Worm (Caenorhabditis elegans) whole organism, L1 larva: ENCODE measurements around the gene ttr-8.

Experiments used
- ama-1 ChIP-seq: fragments of 150-350 bp; optimal IDR thresholded peaks from 2 replicates; lab custom pipeline; 2014
- blmp-1 ChIP-seq: fragments of 150-350 bp; optimal IDR thresholded peaks from 2 replicates; lab custom pipeline; 2014; ENCODE audit warnings: missing biosample characterization, missing genetic modification characterization
- ceh-63 ChIP-seq: fragments of 200-800 bp; sonication (Bioruptor generic); optimal IDR thresholded peaks from 2 replicates; lab custom pipeline; 2018; ENCODE audit warnings: mild to moderate bottlenecking, missing genetic modification characterization, missing compliant biosample characterization
- ceh-8 ChIP-seq: fragments of 200-800 bp; sonication (Bioruptor generic); optimal IDR thresholded peaks from 2 replicates; lab custom pipeline; 2018; ENCODE audit warnings: mild to moderate bottlenecking, missing genetic modification characterization, moderate library complexity, missing compliant biosample characterization
- dsc-1 ChIP-seq: sonication (generic microtip); optimal IDR thresholded peaks from 2 replicates; lab custom pipeline; 2016; ENCODE audit warnings: mild to moderate bottlenecking, missing genetic modification characterization, missing compliant biosample characterization
- efl-3 ChIP-seq: fragments of 200-800 bp; sonication (Bioruptor generic); optimal IDR thresholded peaks from 2 replicates; lab custom pipeline; 2018; ENCODE audit warnings: mild to moderate bottlenecking, missing genetic modification characterization, missing compliant biosample characterization
- egl-27 ChIP-seq, 2 experiments: fragments of 150-350 bp in 1 of 2; sonication (generic microtip); optimal IDR thresholded peaks; 3 replicates each; lab custom pipeline; 2017 to 2018; ENCODE audit warnings: missing biosample characterization in 2 of 2, missing genetic modification characterization in 2 of 2, missing genetic modification reagents in 2 of 2
- ets-5 ChIP-seq: fragments of 200-800 bp; sonication (Bioruptor generic); IDR thresholded peaks from 2 replicates; pipeline ENCODE4 v1.3.6; 2022; ENCODE audit warnings: missing genetic modification characterization, missing compliant biosample characterization
- fkh-10 ChIP-seq: sonication (generic microtip); optimal IDR thresholded peaks from 2 replicates; lab custom pipeline; 2017; ENCODE audit warnings: missing biosample characterization, missing genetic modification reagents, missing genetic modification characterization
- fkh-4 ChIP-seq: sonication (generic microtip); optimal IDR thresholded peaks from 2 replicates; lab custom pipeline; 2016; ENCODE audit warnings: missing compliant biosample characterization, missing genetic modification characterization, borderline replicate concordance
- fkh-8 ChIP-seq: sonication (generic microtip); optimal IDR thresholded peaks from 2 replicates; lab custom pipeline; 2016; ENCODE audit warnings: mild to moderate bottlenecking, missing genetic modification characterization, missing compliant biosample characterization
- grh-1 ChIP-seq: fragments of 200-800 bp; sonication (Bioruptor generic); IDR thresholded peaks from 2 replicates; pipeline ENCODE4 v1.3.6; 2022; ENCODE audit warnings: missing genetic modification reagents, missing genetic modification characterization, missing compliant biosample characterization
- hlh-17 ChIP-seq: fragments of 200-800 bp; sonication (Bioruptor generic); optimal IDR thresholded peaks from 2 replicates; lab custom pipeline; 2018; ENCODE audit warnings: missing genetic modification characterization, mild to moderate bottlenecking, missing compliant biosample characterization, moderate library complexity, borderline replicate concordance
- hlh-4 ChIP-seq: sonication (generic microtip); optimal IDR thresholded peaks from 2 replicates; lab custom pipeline; 2016; ENCODE audit warnings: mild to moderate bottlenecking, missing genetic modification characterization, missing compliant biosample characterization
- isw-1 ChIP-seq: fragments of 200-800 bp; sonication (Bioruptor generic); IDR thresholded peaks from 2 replicates; pipeline ENCODE4 v1.3.6; 2022; ENCODE audit warnings: missing genetic modification characterization, missing compliant biosample characterization
- lin-14 ChIP-seq: fragments of 200-800 bp; sonication (Bioruptor generic); optimal IDR thresholded peaks from 2 replicates; lab custom pipeline; 2018; ENCODE audit warnings: mild to moderate bottlenecking, missing genetic modification characterization, moderate library complexity, missing compliant biosample characterization
- lin-15B ChIP-seq: fragments of 150-350 bp; sonication (generic microtip); optimal IDR thresholded peaks from 3 replicates; lab custom pipeline; 2014; ENCODE audit warnings: missing biosample characterization, missing genetic modification characterization
- lin-35 ChIP-seq, 2 experiments: fragments of 150-350 bp; optimal IDR thresholded peaks; 2 replicates each; lab custom pipeline; 2014; ENCODE audit warnings: missing biosample characterization in 2 of 2, missing genetic modification characterization in 2 of 2, missing genetic modification reagents in 2 of 2
- lin-39 ChIP-seq: fragments of 150-350 bp; optimal IDR thresholded peaks from 2 replicates; lab custom pipeline; 2014; ENCODE audit warnings: missing biosample characterization, missing genetic modification reagents, missing genetic modification characterization
- lir-3 ChIP-seq: sonication (generic microtip); optimal IDR thresholded peaks from 2 replicates; lab custom pipeline; 2016; ENCODE audit warnings: mild to moderate bottlenecking, missing genetic modification characterization, moderate library complexity, missing compliant biosample characterization; ENCODE audit not compliant: poor library complexity
- lsy-2 ChIP-seq, 2 experiments: fragments of 150-350 bp; optimal IDR thresholded peaks; 2 replicates each; lab custom pipeline; 2014; ENCODE audit warnings: missing biosample characterization in 2 of 2, missing genetic modification characterization in 2 of 2
- mab-9 ChIP-seq: fragments of 200-800 bp; sonication (Bioruptor generic); IDR thresholded peaks from 2 replicates; pipeline ENCODE4 v1.3.6; 2022; ENCODE audit warnings: missing genetic modification reagents, missing genetic modification characterization, missing compliant biosample characterization
- mdl-1 ChIP-seq, 2 experiments: fragments of 150-350 bp; optimal IDR thresholded peaks; 2 replicates each; lab custom pipeline; 2014 to 2017; ENCODE audit warnings: missing biosample characterization in 2 of 2, missing genetic modification characterization in 2 of 2, inconsistent platforms in 1 of 2
- mef-2 ChIP-seq: fragments of 150-350 bp; optimal IDR thresholded peaks from 2 replicates; lab custom pipeline; 2014; ENCODE audit warnings: missing biosample characterization, missing genetic modification characterization
- mep-1 ChIP-seq: fragments of 150-350 bp; optimal IDR thresholded peaks from 2 replicates; lab custom pipeline; 2014; ENCODE audit warnings: missing biosample characterization, missing genetic modification characterization
- nhr-20 ChIP-seq: sonication (generic microtip); optimal IDR thresholded peaks from 2 replicates; lab custom pipeline; 2016; ENCODE audit warnings: mild to moderate bottlenecking, missing genetic modification characterization, missing compliant biosample characterization
- nhr-71 ChIP-seq: sonication (generic microtip); optimal IDR thresholded peaks from 2 replicates; lab custom pipeline; 2016; ENCODE audit warnings: mild to moderate bottlenecking, missing genetic modification characterization, moderate library complexity, missing compliant biosample characterization
- nhr-85 ChIP-seq: sonication (generic microtip); peaks from one replicate; lab custom pipeline; 2016; ENCODE audit warnings: missing genetic modification characterization, inconsistent platforms, missing compliant biosample characterization
- nhr-90 ChIP-seq: sonication (generic microtip); optimal IDR thresholded peaks from 2 replicates; lab custom pipeline; 2016; ENCODE audit warnings: mild to moderate bottlenecking, missing genetic modification characterization, missing compliant biosample characterization; ENCODE audit not compliant: poor library complexity
- pag-3 ChIP-seq: sonication (generic microtip); optimal IDR thresholded peaks from 2 replicates; lab custom pipeline; 2017; ENCODE audit warnings: missing genetic modification characterization, mild to moderate bottlenecking, missing compliant biosample characterization, antibody characterized with exemption, borderline replicate concordance; ENCODE audit not compliant: insufficient read depth
- pax-3 ChIP-seq: fragments of 200-800 bp; sonication (Bioruptor generic); optimal IDR thresholded peaks from 2 replicates; lab custom pipeline; 2018; ENCODE audit warnings: mild to moderate bottlenecking, missing genetic modification characterization, moderate library complexity, missing compliant biosample characterization
- rnt-1 ChIP-seq: sonication (generic microtip); optimal IDR thresholded peaks from 2 replicates; lab custom pipeline; 2016; ENCODE audit warnings: mild to moderate bottlenecking, missing genetic modification characterization, moderate library complexity, missing compliant biosample characterization
- snpc-4 ChIP-seq: fragments of 150-350 bp; optimal IDR thresholded peaks from 2 replicates; lab custom pipeline; 2014; ENCODE audit warnings: missing biosample characterization, missing genetic modification characterization
- sptf-1 ChIP-seq: fragments of 150-350 bp; optimal IDR thresholded peaks from 2 replicates; lab custom pipeline; 2014; ENCODE audit warnings: missing biosample characterization, missing genetic modification characterization
- sup-37 ChIP-seq: fragments of 200-800 bp; sonication (Bioruptor generic); optimal IDR thresholded peaks from 2 replicates; lab custom pipeline; 2018; ENCODE audit warnings: mild to moderate bottlenecking, missing genetic modification characterization, missing compliant biosample characterization
- unc-130 ChIP-seq: fragments of 150-350 bp; optimal IDR thresholded peaks from 2 replicates; lab custom pipeline; 2017; ENCODE audit warnings: missing biosample characterization, missing genetic modification characterization, inconsistent platforms
- unc-62 ChIP-seq: fragments of 150-350 bp; optimal IDR thresholded peaks from 2 replicates; lab custom pipeline; 2014; ENCODE audit warnings: missing biosample characterization, missing genetic modification reagents, missing genetic modification characterization
- vab-15 ChIP-seq: sonication (generic microtip); optimal IDR thresholded peaks from 2 replicates; lab custom pipeline; 2017; ENCODE audit warnings: missing genotype, mild to moderate bottlenecking, missing genetic modification characterization, missing compliant biosample characterization
- zag-1 ChIP-seq: fragments of 150-350 bp; optimal IDR thresholded peaks from 2 replicates; lab custom pipeline; 2014; ENCODE audit warnings: missing biosample characterization, missing genetic modification characterization

ttr-8 gene

ce11 chrIII:7554697-7555145 lies 10.4 kb downstream of the ttr-8 start (continued):
- no peak for TF ChIP-seq fkh-4 (tag; lab: Kevin White, UChicago)
- TF ChIP-seq pax-3 (tag; lab: Kevin White, UChicago) = no peak
- TF ChIP-seq lin-35 (GFP tag; optimal IDR thresholded peaks at IDR 0.05; lab: Kevin White, UChicago) = no peak
- no peak for TF ChIP-seq sup-37
- TF ChIP-seq unc-130 (tag; lab: Kevin White, UChicago) = no peak
- no peak for TF ChIP-seq ceh-63 (GFP tag; lab: Kevin White, UChicago)
- TF ChIP-seq mab-9 (GFP tag; lab: Robert Waterston, UW) = no peak
- TF ChIP-seq fkh-10 (GFP tag; lab: Kevin White, UChicago) = no peak
- no peak for TF ChIP-seq sptf-1 (tag; lab: Kevin White, UChicago)
- peak; percentile 56 for TF ChIP-seq nhr-71 (tag; lab: Kevin White, UChicago)
- no peak for TF ChIP-seq grh-1
- TF ChIP-seq hlh-4 = no peak
- TF ChIP-seq mdl-1 (tag; optimal IDR thresholded peaks at IDR 0.05; lab: Kevin White, UChicago) = no peak
- TF ChIP-seq ets-5 = no peak
- no peak for TF ChIP-seq ceh-8 (GFP tag; lab: Kevin White, UChicago)
- no peak for TF ChIP-seq zag-1 (tag; lab: Kevin White, UChicago)
- TF ChIP-seq mef-2 = no peak
- no peak for TF ChIP-seq dsc-1
- TF ChIP-seq efl-3 (GFP tag; lab: Kevin White, UChicago) = no peak
- TF ChIP-seq isw-1 (GFP tag; lab: Robert Waterston, UW) = no peak
- TF ChIP-seq ama-1 (lab: Kevin White, UChicago) = no peak
- peak; percentile 19 for TF ChIP-seq nhr-90 (tag; lab: Kevin White, UChicago)
- TF ChIP-seq fkh-8 (tag; lab: Kevin White, UChicago) = no peak
- TF ChIP-seq egl-27 (tag; optimal IDR thresholded peaks at IDR 0.05; lab: Kevin White, UChicago) = no peak
- peak; percentile 33 for TF ChIP-seq nhr-20 (tag; lab: Kevin White, UChicago)
- TF ChIP-seq blmp-1 (tag; lab: Kevin White, UChicago) = peak; percentile 28
- no peak for TF ChIP-seq snpc-4 (tag; lab: Kevin White, UChicago)
- TF ChIP-seq lin-39 (tag; lab: Kevin White, UChicago) = no peak
- TF ChIP-seq unc-62 (GFP tag; lab: Kevin White, UChicago) = no peak
- no peak for TF ChIP-seq vab-15 (tag; lab: Kevin White, UChicago)
- TF ChIP-seq, all 84 proteins: peak for 13

ce11 chrIII:7553693-7554226 lies 11.4 kb downstream of the ttr-8 start:
- TF ChIP-seq lin-14 (GFP tag; lab: Kevin White, UChicago) = peak; percentile 4
- TF ChIP-seq lin-15B (tag; lab: Kevin White, UChicago) = no peak
- TF ChIP-seq pag-3 (tag; lab: Kevin White, UChicago) = no peak
- TF ChIP-seq mep-1 (tag; lab: Kevin White, UChicago) = peak; percentile 44
- peak; percentile 28 for TF ChIP-seq rnt-1
- peak; percentile 55 for TF ChIP-seq nhr-85 (tag; lab: Kevin White, UChicago)
- no peak for TF ChIP-seq hlh-17 (GFP tag; lab: Kevin White, UChicago)
- no peak for TF ChIP-seq lir-3 (tag; lab: Kevin White, UChicago)
- TF ChIP-seq nhr-71 (tag; lab: Kevin White, UChicago) = peak; percentile 18
- TF ChIP-seq lsy-2 (tag; optimal IDR thresholded peaks at IDR 0.05; lab: Kevin White, UChicago) = peak in 1 of 2 experiments; percentile 3
- TF ChIP-seq blmp-1 (tag; lab: Kevin White, UChicago) = peak; percentile 6
- TF ChIP-seq, all 84 proteins: peak for 7
